Worm (Caenorhabditis elegans) whole organism, early embryonic: ENCODE results near the gene trpa-1.

Experiments used
- B0310.2 ChIP-seq: sonication (generic microtip); optimal IDR thresholded peaks from 2 replicates; lab custom pipeline; 2016; ENCODE audit warnings: mild to moderate bottlenecking, missing genetic modification characterization, missing compliant biosample characterization
- ama-1 ChIP-seq: fragments of 150-350 bp; optimal IDR thresholded peaks from 2 replicates; lab custom pipeline; 2014
- ceh-13 ChIP-seq: fragments of 200-800 bp; sonication (Bioruptor generic); optimal IDR thresholded peaks from 2 replicates; lab custom pipeline; 2018; ENCODE audit warnings: mild to moderate bottlenecking, missing genetic modification characterization, missing compliant biosample characterization
- flt-1 ChIP-seq: fragments of 200-800 bp; sonication (Bioruptor generic); IDR thresholded peaks from 2 replicates; pipeline ENCODE4 v1.3.6; 2022; ENCODE audit warnings: missing genetic modification characterization, missing compliant biosample characterization
- hmbx-1 ChIP-seq: sonication (generic microtip); optimal IDR thresholded peaks from 2 replicates; lab custom pipeline; 2016; ENCODE audit warnings: mild to moderate bottlenecking, missing genetic modification characterization, missing compliant biosample characterization
- hnd-1 ChIP-seq: sonication (generic microtip); optimal IDR thresholded peaks from 2 replicates; lab custom pipeline; 2016; ENCODE audit warnings: missing genetic modification characterization, missing compliant biosample characterization
- pes-1 ChIP-seq: fragments of 200-800 bp; sonication (Bioruptor generic); IDR thresholded peaks from 2 replicates; pipeline ENCODE4 v1.3.6; 2022; ENCODE audit warnings: missing genetic modification reagents, missing genetic modification characterization, missing compliant biosample characterization
- tbx-11 ChIP-seq: fragments of 200-800 bp; sonication (Bioruptor generic); IDR thresholded peaks from 2 replicates; pipeline ENCODE4 v1.3.6; 2022; ENCODE audit warnings: missing genetic modification characterization, missing compliant biosample characterization
- tbx-37 ChIP-seq: fragments of 200-800 bp; sonication (Bioruptor generic); conservative IDR thresholded peaks from 2 replicates; pipeline ENCODE4 v1.3.6; 2022; ENCODE audit warnings: missing genetic modification reagents, missing genetic modification characterization, missing compliant biosample characterization
- tra-4 ChIP-seq: sonication (generic microtip); optimal IDR thresholded peaks from 2 replicates; lab custom pipeline; 2017; ENCODE audit warnings: missing genetic modification characterization, missing compliant biosample characterization

ce11 chrIV:11916907-11917306 lies 52.6 kb downstream of the trpa-1 start, which contains the start of gene ZK822.10:
- TF ChIP-seq hnd-1 (no peak), ama-1 (no peak), hmbx-1 (tag; lab: Kevin White, UChicago) (no peak), tra-4 (tag; lab: Kevin White, UChicago) (no peak), tbx-11 (GFP tag; lab: Robert Waterston, UW) (no peak), flt-1 (no peak), ceh-13 (GFP tag; lab: Kevin White, UChicago) (no peak), B0310.2 (tag; lab: Kevin White, UChicago) (no peak), pes-1 (no peak), tbx-37 (GFP tag; lab: Robert Waterston, UW) (no peak)
